Fruit fly (Drosophila melanogaster) whole organism, larva: ENCODE data around the gene CG7182.
A peak's percentile ranks its signal among the peaks of the same experiment; 100 is the strongest.

ENCODE experiments used
- noc ChIP-seq: fragments of 200-800 bp; sonication (Bioruptor generic); optimal IDR thresholded peaks from 3 replicates; lab custom pipeline; 2019; ENCODE audit warnings: missing biosample characterization, mild to moderate bottlenecking, missing genetic modification characterization, moderate library complexity

Gene CG7182

dm6 chr3L:8323817-8324216, 22.4 kb downstream of the CG7182 start:
- no peak for TF ChIP-seq noc (tag; lab: Kevin White, UChicago)

- no peak for TF ChIP-seq noc (tag; lab: Kevin White, UChicago)
Observed at dm6 chr3L:8320105-8320813, 25.9 kb downstream of the CG7182 start, which contains the start of gene CG13670. Gene CG13670, plus strand, starts transcription at chr3L:8320763.

- no peak for TF ChIP-seq noc (tag; lab: Kevin White, UChicago)
Observed at dm6 chr3L:8318916-8319506, 27.2 kb downstream of the CG7182 start, which contains the start of gene CG43059. Gene CG43059, minus strand, starts transcription at chr3L:8318966.

dm6 chr3L:8315141-8315816, 30.9 kb downstream of the CG7182 start, which contains the start of gene Cpsf6:
Gene Cpsf6, minus strand, starts transcription at chr3L:8315502.
- TF ChIP-seq noc (tag; lab: Kevin White, UChicago), result no peak

- peak; percentile 5 for TF ChIP-seq noc (tag; lab: Kevin White, UChicago)
Observed at dm6 chr3L:8314788-8315140, 31.4 kb downstream of the CG7182 start.

- TF ChIP-seq noc (tag; lab: Kevin White, UChicago), result no peak
Observed at dm6 chr3L:8312290-8312689, 33.9 kb downstream of the CG7182 start.

- TF ChIP-seq noc (tag; lab: Kevin White, UChicago), result peak; percentile 82
Observed at dm6 chr3L:8308891-8309352, 37.3 kb downstream of the CG7182 start, which contains the start of gene BI-1. Gene BI-1, minus strand, starts transcription at chr3L:8308941.

- TF ChIP-seq noc (tag; lab: Kevin White, UChicago), result no peak
Observed at dm6 chr3L:8306880-8307279, 39.3 kb downstream of the CG7182 start, which contains the start of gene Gr66a. Gene Gr66a, minus strand, starts transcription at chr3L:8306980.

- TF ChIP-seq noc (tag; lab: Kevin White, UChicago), result no peak
Observed at dm6 chr3L:8303912-8304311, 42.3 kb downstream of the CG7182 start, which contains the start of the genes CG7194 and Sbp2. Gene CG7194, minus strand, starts transcription at chr3L:8304059. Gene Sbp2, plus strand, starts transcription at chr3L:8304157.

- TF ChIP-seq noc (tag; lab: Kevin White, UChicago), result peak; percentile 49
Observed at dm6 chr3L:8299224-8300130, 46.7 kb downstream of the CG7182 start, which contains the start of the genes Arl5 and CG13671. Gene Arl5, minus strand, starts transcription at chr3L:8299839. Gene CG13671, plus strand, starts transcription at chr3L:8300064.

- peak; percentile 12 for TF ChIP-seq noc (tag; lab: Kevin White, UChicago)
Observed at dm6 chr3L:8297488-8297887, 48.7 kb downstream of the CG7182 start.

- no peak for TF ChIP-seq noc (tag; lab: Kevin White, UChicago)
Observed at dm6 chr3L:8296941-8297340, 49.2 kb downstream of the CG7182 start, which contains the start of gene Rab19. Gene Rab19, plus strand, starts transcription at chr3L:8297018.

- TF ChIP-seq noc (tag; lab: Kevin White, UChicago), result no peak
Observed at dm6 chr3L:8295227-8295626, 51.0 kb downstream of the CG7182 start, which contains the start of gene CG7201. Gene CG7201, minus strand, starts transcription at chr3L:8295327.
